Worm (Caenorhabditis elegans) whole organism, late embryonic: ENCODE measurements around the gene H42K12.3.
A peak's percentile ranks its signal among the peaks of the same experiment; 100 is the strongest.

Source experiments
- K09A11.1 ChIP-seq: sonication (generic microtip); optimal IDR thresholded peaks from 2 replicates; lab custom pipeline; 2017; ENCODE audit warnings: antibody characterized with exemption, mild to moderate bottlenecking, missing genetic modification characterization, missing compliant biosample characterization; ENCODE audit not compliant: insufficient read depth
- T23F11.4 ChIP-seq: fragments of 200-800 bp; sonication (Bioruptor generic); optimal IDR thresholded peaks from 2 replicates; lab custom pipeline; 2018; ENCODE audit warnings: mild to moderate bottlenecking, missing genetic modification characterization, missing compliant biosample characterization
- Y22D7AL.16 ChIP-seq: sonication (generic microtip); optimal IDR thresholded peaks from 2 replicates; lab custom pipeline; 2016; ENCODE audit warnings: missing genetic modification characterization, missing compliant biosample characterization
- ahr-1 ChIP-seq: sonication (generic microtip); optimal IDR thresholded peaks from 2 replicates; lab custom pipeline; 2016; ENCODE audit warnings: missing genetic modification characterization, missing compliant biosample characterization
- ceh-14 ChIP-seq: sonication (generic microtip); optimal IDR thresholded peaks from 2 replicates; lab custom pipeline; 2016; ENCODE audit warnings: missing genotype, missing genetic modification characterization, missing compliant biosample characterization
- ceh-19 ChIP-seq: fragments of 200-800 bp; sonication (Bioruptor generic); optimal IDR thresholded peaks from 2 replicates; lab custom pipeline; 2018; ENCODE audit warnings: mild to moderate bottlenecking, missing genetic modification characterization, missing compliant biosample characterization
- ceh-2 ChIP-seq: sonication (generic microtip); optimal IDR thresholded peaks from 2 replicates; lab custom pipeline; 2016; ENCODE audit warnings: missing genotype, missing genetic modification characterization, missing compliant biosample characterization
- ceh-22 ChIP-seq: sonication (generic microtip); optimal IDR thresholded peaks from 2 replicates; lab custom pipeline; 2017; ENCODE audit warnings: missing biosample characterization, missing genetic modification characterization
- ceh-34 ChIP-seq: sonication (generic microtip); optimal IDR thresholded peaks from 2 replicates; lab custom pipeline; 2016; ENCODE audit warnings: mild to moderate bottlenecking, missing genetic modification characterization, missing compliant biosample characterization
- ceh-45 ChIP-seq: fragments of 200-800 bp; sonication (Bioruptor generic); IDR thresholded peaks from 2 replicates; pipeline ENCODE4 v1.3.6; 2022; ENCODE audit warnings: missing genetic modification reagents, missing genetic modification characterization, missing compliant biosample characterization
- ceh-48 ChIP-seq: sonication (generic microtip); optimal IDR thresholded peaks from 2 replicates; lab custom pipeline; 2016; ENCODE audit warnings: missing genetic modification characterization, inconsistent platforms, missing compliant biosample characterization
- ceh-9 ChIP-seq: sonication (generic microtip); optimal IDR thresholded peaks from 2 replicates; lab custom pipeline; 2016; ENCODE audit warnings: mild to moderate bottlenecking, missing genetic modification characterization, inconsistent platforms, missing compliant biosample characterization
- elt-2 ChIP-seq: sonication (generic microtip); optimal IDR thresholded peaks from 2 replicates; lab custom pipeline; 2016; ENCODE audit warnings: missing genetic modification reagents, missing genetic modification characterization, missing compliant biosample characterization
- elt-4 ChIP-seq: sonication (generic microtip); optimal IDR thresholded peaks from 2 replicates; lab custom pipeline; 2016; ENCODE audit warnings: missing genetic modification characterization, missing compliant biosample characterization
- eyg-1 ChIP-seq: sonication (generic microtip); optimal IDR thresholded peaks from 2 replicates; lab custom pipeline; 2016; ENCODE audit warnings: missing genotype, missing genetic modification characterization, missing compliant biosample characterization
- fkh-6 ChIP-seq: sonication (generic microtip); optimal IDR thresholded peaks from 2 replicates; lab custom pipeline; 2016; ENCODE audit warnings: missing genetic modification characterization, missing compliant biosample characterization
- hlh-15 ChIP-seq: sonication (generic microtip); optimal IDR thresholded peaks from 2 replicates; lab custom pipeline; 2016; ENCODE audit warnings: missing genetic modification characterization, missing compliant biosample characterization
- hlh-8 ChIP-seq: sonication (generic microtip); optimal IDR thresholded peaks from 2 replicates; lab custom pipeline; 2016; ENCODE audit warnings: missing genotype, missing genetic modification characterization, missing compliant biosample characterization
- madf-2 ChIP-seq: sonication (generic microtip); optimal IDR thresholded peaks from 2 replicates; lab custom pipeline; 2017; ENCODE audit warnings: missing genetic modification characterization, missing compliant biosample characterization
- mec-3 ChIP-seq: sonication (generic microtip); optimal IDR thresholded peaks from 2 replicates; lab custom pipeline; 2016; ENCODE audit warnings: borderline replicate concordance, missing genetic modification characterization, missing compliant biosample characterization
- nfya-1 ChIP-seq: sonication (generic microtip); optimal IDR thresholded peaks from 2 replicates; lab custom pipeline; 2017; ENCODE audit warnings: missing genetic modification characterization, mild to moderate bottlenecking, missing compliant biosample characterization, antibody characterized with exemption, moderate library complexity
- nhr-11 ChIP-seq: fragments of 150-350 bp; optimal IDR thresholded peaks from 2 replicates; lab custom pipeline; 2014; ENCODE audit warnings: missing biosample characterization, missing genetic modification characterization
- nhr-232 ChIP-seq: sonication (generic microtip); optimal IDR thresholded peaks from 2 replicates; lab custom pipeline; 2016; ENCODE audit warnings: missing genetic modification characterization, missing compliant biosample characterization
- pag-3 ChIP-seq: sonication (generic microtip); optimal IDR thresholded peaks from 2 replicates; lab custom pipeline; 2016; ENCODE audit warnings: missing compliant biosample characterization, missing genetic modification characterization, borderline replicate concordance
- pax-1 ChIP-seq: fragments of 150-350 bp; optimal IDR thresholded peaks from 2 replicates; lab custom pipeline; 2014; ENCODE audit warnings: missing biosample characterization, missing genetic modification characterization
- pha-2 ChIP-seq: sonication (generic microtip); optimal IDR thresholded peaks from 2 replicates; lab custom pipeline; 2017; ENCODE audit warnings: mild to moderate bottlenecking, missing genetic modification characterization, missing compliant biosample characterization
- pha-4 ChIP-seq: fragments of 150-350 bp; optimal IDR thresholded peaks from 2 replicates; lab custom pipeline; 2018; ENCODE audit warnings: missing biosample characterization, missing genetic modification reagents, missing genetic modification characterization
- pros-1 ChIP-seq: fragments of 150-350 bp; optimal IDR thresholded peaks from 2 replicates; lab custom pipeline; 2014; ENCODE audit warnings: missing biosample characterization, missing genetic modification reagents, missing genetic modification characterization
- rnt-1 ChIP-seq: sonication (generic microtip); optimal IDR thresholded peaks from 2 replicates; lab custom pipeline; 2016; ENCODE audit warnings: missing genetic modification characterization, missing compliant biosample characterization
- sdc-2 ChIP-seq: sonication (generic microtip); optimal IDR thresholded peaks from 2 replicates; lab custom pipeline; 2016; ENCODE audit warnings: missing genotype, missing genetic modification characterization, missing compliant biosample characterization
- tbx-2 ChIP-seq: sonication (generic microtip); optimal IDR thresholded peaks from 2 replicates; lab custom pipeline; 2016; ENCODE audit warnings: missing genetic modification characterization, missing compliant biosample characterization
- ttx-3 ChIP-seq: sonication (generic microtip); optimal IDR thresholded peaks from 2 replicates; lab custom pipeline; 2016; ENCODE audit warnings: missing genetic modification reagents, missing genetic modification characterization, missing compliant biosample characterization
- unc-3 ChIP-seq, 2 experiments: fragments of 200-800 bp in 1 of 2; sonication (Bioruptor generic) in 1 of 2; sonication (generic microtip) in 1 of 2; conservative IDR thresholded peaks in 1 of 2; optimal IDR thresholded peaks in 1 of 2; 2 replicates each; pipeline versions ENCODE4 v1.3.6 to Lab custom; 2016 to 2022; ENCODE audit warnings: missing compliant biosample characterization in 2 of 2, missing genetic modification characterization in 2 of 2, missing genetic modification reagents in 1 of 2
- unc-42 ChIP-seq: sonication (generic microtip); optimal IDR thresholded peaks from 2 replicates; lab custom pipeline; 2016; ENCODE audit warnings: missing genotype, missing genetic modification characterization, missing compliant biosample characterization
- unc-86 ChIP-seq: sonication (generic microtip); optimal IDR thresholded peaks from 2 replicates; lab custom pipeline; 2016; ENCODE audit warnings: missing genetic modification characterization, missing compliant biosample characterization
- zip-5 ChIP-seq: sonication (generic microtip); optimal IDR thresholded peaks from 2 replicates; lab custom pipeline; 2016; ENCODE audit warnings: missing genetic modification characterization, missing compliant biosample characterization

Gene H42K12.3

ce11 chrX:1311084-1311483 is at the start of gene H42K12.3:
Gene H42K12.3, plus strand, starts transcription at chrX:1311391.
- TF ChIP-seq pha-2 (no peak), rnt-1 (peak; percentile 32), sdc-2 (tag; lab: Kevin White, UChicago) (peak; percentile 27)

- TF ChIP-seq unc-3 (GFP tag; conservative IDR thresholded peaks at IDR 0.05; lab: Robert Waterston, UW): no peak
- TF ChIP-seq unc-3 (tag; optimal IDR thresholded peaks at IDR 0.05; lab: Kevin White, UChicago): no peak
- TF ChIP-seq unc-42 (tag; lab: Kevin White, UChicago): peak; percentile 99
Observed at ce11 chrX:1265336-1265735, 45.9 kb upstream of the H42K12.3 start.

ce11 chrX:1270598-1270997 is 40.6 kb upstream of the H42K12.3 start, which contains the start of gene C25G6.1:
Gene C25G6.1, plus strand, starts transcription at chrX:1270898.
- no peak for TF ChIP-seq hlh-8 (tag; lab: Kevin White, UChicago)
- TF ChIP-seq zip-5 (tag; lab: Kevin White, UChicago): no peak
- TF ChIP-seq ceh-48: no peak
- TF ChIP-seq elt-4 (tag; lab: Kevin White, UChicago): no peak
- TF ChIP-seq pha-4 (tag; lab: Kevin White, UChicago): no peak
- TF ChIP-seq ceh-22 (tag; lab: Kevin White, UChicago): no peak
- TF ChIP-seq ceh-9: no peak
- no peak for TF ChIP-seq hlh-15 (tag; lab: Kevin White, UChicago)

ce11 chrX:1272539-1272938 is 38.7 kb upstream of the H42K12.3 start, which contains the start of gene C52B11.5:
Gene C52B11.5, plus strand, starts transcription at chrX:1272788.
- TF ChIP-seq elt-2 (tag; lab: Kevin White, UChicago) (peak; percentile 22), pha-4 (tag; lab: Kevin White, UChicago) (no peak)
- TF ChIP-seq, all 69 proteins: peak for 1

ce11 chrX:1292894-1293293 is 18.3 kb upstream of the H42K12.3 start:
- TF ChIP-seq pax-1 (tag; lab: Kevin White, UChicago) (no peak), ceh-9 (no peak), Y22D7AL.16 (no peak), mec-3 (no peak), ceh-34 (tag; lab: Kevin White, UChicago) (no peak), pha-4 (tag; lab: Kevin White, UChicago) (no peak), madf-2 (tag; lab: Kevin White, UChicago) (no peak), nhr-232 (tag; lab: Kevin White, UChicago) (no peak), rnt-1 (no peak), unc-3 (GFP tag; conservative IDR thresholded peaks at IDR 0.05; lab: Robert Waterston, UW) (no peak), unc-3 (tag; optimal IDR thresholded peaks at IDR 0.05; lab: Kevin White, UChicago) (no peak), tbx-2 (tag; lab: Kevin White, UChicago) (no peak), unc-86 (tag; lab: Kevin White, UChicago) (no peak), nhr-11 (tag; lab: Kevin White, UChicago) (no peak), pros-1 (tag; lab: Kevin White, UChicago) (no peak), ahr-1 (tag; lab: Kevin White, UChicago) (no peak), fkh-6 (tag; lab: Kevin White, UChicago) (no peak), zip-5 (tag; lab: Kevin White, UChicago) (no peak), ceh-48 (no peak), ceh-45 (no peak)

- no peak for TF ChIP-seq mec-3
- TF ChIP-seq pag-3: no peak
- TF ChIP-seq ceh-2: no peak
- no peak for TF ChIP-seq T23F11.4 (GFP tag; lab: Kevin White, UChicago)
- no peak for TF ChIP-seq ceh-48
- no peak for TF ChIP-seq ttx-3 (tag; lab: Kevin White, UChicago)
- no peak for TF ChIP-seq nfya-1
- no peak for TF ChIP-seq hlh-15 (tag; lab: Kevin White, UChicago)
- TF ChIP-seq rnt-1: no peak
- TF ChIP-seq hlh-8 (tag; lab: Kevin White, UChicago): no peak
- TF ChIP-seq nhr-232 (tag; lab: Kevin White, UChicago): no peak
- TF ChIP-seq eyg-1 (tag; lab: Kevin White, UChicago): no peak
- TF ChIP-seq ceh-14 (tag; lab: Kevin White, UChicago): no peak
- TF ChIP-seq unc-86 (tag; lab: Kevin White, UChicago): no peak
- no peak for TF ChIP-seq madf-2 (tag; lab: Kevin White, UChicago)
- TF ChIP-seq K09A11.1: no peak
- no peak for TF ChIP-seq ceh-34 (tag; lab: Kevin White, UChicago)
- TF ChIP-seq ceh-19 (GFP tag; lab: Kevin White, UChicago): no peak
Observed at ce11 chrX:1293471-1293870, 17.7 kb upstream of the H42K12.3 start.
